Fruit fly (Drosophila melanogaster) whole organism, embryonic: Measurements from ENCODE around the gene CG43345.

ENCODE experiments used
- Blimp-1 ChIP-seq: fragments of 200-800 bp; sonication (Bioruptor generic); optimal IDR thresholded peaks from 3 replicates; lab custom pipeline; 2018; ENCODE audit warnings: missing biosample characterization, missing genetic modification characterization, mild to moderate bottlenecking, moderate library complexity, missing genetic modification reagents
- CG11085 ChIP-seq: fragments of 200-800 bp; sonication (Bioruptor generic); IDR thresholded peaks from 2 replicates; pipeline ENCODE4 v1.3.6; 2022; ENCODE audit warnings: missing biosample characterization, missing genetic modification characterization
- CG11695 ChIP-seq: fragments of 200-800 bp; sonication (Bioruptor generic); IDR thresholded peaks from 3 replicates; pipeline ENCODE4 v1.3.6; 2022; ENCODE audit warnings: missing biosample characterization, missing genetic modification characterization
- CG13123 ChIP-seq: fragments of 200-800 bp; sonication (Bioruptor generic); optimal IDR thresholded peaks from 2 replicates; lab custom pipeline; 2016; ENCODE audit warnings: missing biosample characterization, missing genetic modification characterization
- CG1529 ChIP-seq: fragments of 200-800 bp; sonication (Bioruptor generic); optimal IDR thresholded peaks from 3 replicates; lab custom pipeline; 2018; ENCODE audit warnings: missing biosample characterization, missing genetic modification characterization
- CG15601 ChIP-seq: fragments of 200-800 bp; sonication (Bioruptor generic); optimal IDR thresholded peaks from 3 replicates; lab custom pipeline; 2019; ENCODE audit warnings: missing biosample characterization, mild to moderate bottlenecking, missing genetic modification characterization, moderate library complexity
- CG16779 ChIP-seq: fragments of 200-800 bp; sonication (Bioruptor generic); IDR thresholded peaks from 2 replicates; pipeline ENCODE4 v1.3.6; 2022; ENCODE audit warnings: missing biosample characterization, missing genetic modification characterization
- CG17361 ChIP-seq: fragments of 200-800 bp; sonication (Bioruptor generic); IDR thresholded peaks from 3 replicates; pipeline ENCODE4 v1.3.6; 2022; ENCODE audit warnings: missing biosample characterization, missing genetic modification characterization
- CG18619 ChIP-seq: fragments of 200-800 bp; sonication (Bioruptor generic); optimal IDR thresholded peaks from 3 replicates; lab custom pipeline; 2017; ENCODE audit warnings: missing biosample characterization, mild to moderate bottlenecking, missing genetic modification characterization
- CG31365 ChIP-seq: fragments of 200-800 bp; sonication (Bioruptor generic); optimal IDR thresholded peaks from 2 replicates; lab custom pipeline; 2018; ENCODE audit warnings: missing biosample characterization, mild to moderate bottlenecking, missing genetic modification characterization
- CG34224 ChIP-seq: fragments of 200-800 bp; sonication (Bioruptor generic); IDR thresholded peaks from 3 replicates; pipeline ENCODE4 v1.3.6; 2022; ENCODE audit warnings: missing biosample characterization, missing genetic modification characterization; ENCODE audit not compliant: partially characterized antibody
- CG4360 ChIP-seq: fragments of 200-800 bp; sonication (Bioruptor generic); IDR thresholded peaks from 2 replicates; pipeline ENCODE4 v1.3.6; 2022; ENCODE audit warnings: missing biosample characterization, missing genetic modification characterization
- CG5180 ChIP-seq: fragments of 200-800 bp; sonication (Bioruptor generic); optimal IDR thresholded peaks from 3 replicates; lab custom pipeline; 2017; ENCODE audit warnings: missing biosample characterization, missing genetic modification characterization, mild to moderate bottlenecking, moderate library complexity, missing genetic modification reagents
- CG6254 ChIP-seq: fragments of 200-800 bp; sonication (Bioruptor generic); optimal IDR thresholded peaks from 3 replicates; lab custom pipeline; 2017; ENCODE audit warnings: mild to moderate bottlenecking, missing biosample characterization, missing genetic modification reagents, missing genetic modification characterization
- CG6765 ChIP-seq: fragments of 200-800 bp; sonication (Bioruptor generic); optimal IDR thresholded peaks from 3 replicates; lab custom pipeline; 2017; ENCODE audit warnings: missing biosample characterization, mild to moderate bottlenecking, missing genetic modification characterization
- CG7271 ChIP-seq: fragments of 200-800 bp; sonication (Bioruptor generic); optimal IDR thresholded peaks from 2 replicates; lab custom pipeline; 2018; ENCODE audit warnings: missing biosample characterization, mild to moderate bottlenecking, missing genetic modification characterization, moderate library complexity
- CG8388 ChIP-seq: fragments of 200-800 bp; sonication (Bioruptor generic); optimal IDR thresholded peaks from 2 replicates; lab custom pipeline; 2019; ENCODE audit warnings: missing biosample characterization, mild to moderate bottlenecking, missing genetic modification characterization, moderate library complexity
- CG8765 ChIP-seq: fragments of 200-800 bp; sonication (Bioruptor generic); IDR thresholded peaks from 2 replicates; pipeline ENCODE4 v1.3.6; 2022; ENCODE audit warnings: missing biosample characterization, missing genetic modification characterization
- CG9609 ChIP-seq: fragments of 200-800 bp; sonication (Bioruptor generic); optimal IDR thresholded peaks from 3 replicates; lab custom pipeline; 2016; ENCODE audit warnings: missing biosample characterization, missing genetic modification characterization
- Deaf1 ChIP-seq: fragments of 200-800 bp; optimal IDR thresholded peaks from 3 replicates; lab custom pipeline; 2019; ENCODE audit warnings: missing biosample characterization, mild to moderate bottlenecking, missing genetic modification characterization, moderate library complexity
- Dip2 ChIP-seq: fragments of 200-800 bp; sonication (Bioruptor generic); IDR thresholded peaks from 2 replicates; pipeline ENCODE4 v1.3.6; 2022; ENCODE audit warnings: missing biosample characterization, missing genetic modification characterization
- Doc3 ChIP-seq: fragments of 200-800 bp; sonication (Bioruptor generic); IDR thresholded peaks from 3 replicates; pipeline ENCODE4 v1.3.6; 2022; ENCODE audit warnings: missing biosample characterization, missing genetic modification characterization; ENCODE audit not compliant: partially characterized antibody
- E2f1 ChIP-seq: fragments of 200-800 bp; sonication (Bioruptor generic); IDR thresholded peaks from 2 replicates; pipeline ENCODE4 v1.3.6; 2022; ENCODE audit warnings: missing biosample characterization, missing genetic modification characterization
- HmgD ChIP-seq: fragments of 200-800 bp; sonication (Bioruptor generic); optimal IDR thresholded peaks from 3 replicates; lab custom pipeline; 2016; ENCODE audit warnings: missing biosample characterization, missing genetic modification characterization
- Hr78 ChIP-seq, 2 experiments: fragments of 200-800 bp in 1 of 2; fragments of >200 bp in 1 of 2; sonication (Bioruptor generic) in 1 of 2; optimal IDR thresholded peaks; 2 replicates each; lab custom pipeline; 2017 to 2019; ENCODE audit warnings: missing biosample characterization in 2 of 2, missing genetic modification characterization in 2 of 2, mild to moderate bottlenecking in 1 of 2, moderate library complexity in 1 of 2
- MTF-1 ChIP-seq: fragments of 200-800 bp; sonication (Bioruptor generic); optimal IDR thresholded peaks from 2 replicates; lab custom pipeline; 2018; ENCODE audit warnings: missing biosample characterization, mild to moderate bottlenecking, missing genetic modification characterization, borderline replicate concordance
- NC2β ChIP-seq: fragments of 200-800 bp; sonication (Bioruptor generic); optimal IDR thresholded peaks from 2 replicates; lab custom pipeline; 2016; ENCODE audit warnings: missing biosample characterization, missing genetic modification characterization
- Oli ChIP-seq: fragments of 200-800 bp; sonication (Bioruptor generic); optimal IDR thresholded peaks from 2 replicates; lab custom pipeline; 2018; ENCODE audit warnings: missing biosample characterization, mild to moderate bottlenecking, missing genetic modification characterization, moderate library complexity
- Sox102F ChIP-seq: fragments of 200-800 bp; sonication (Bioruptor generic); optimal IDR thresholded peaks from 2 replicates; lab custom pipeline; 2018; ENCODE audit warnings: missing biosample characterization, mild to moderate bottlenecking, missing genetic modification characterization, moderate library complexity
- aop ChIP-seq: fragments of 200-800 bp; sonication (Bioruptor generic); IDR thresholded peaks from 2 replicates; pipeline ENCODE4 v1.3.6; 2022; ENCODE audit warnings: missing biosample characterization, missing genetic modification characterization
- ato ChIP-seq: fragments of 200-800 bp; sonication (Bioruptor generic); IDR thresholded peaks from 2 replicates; pipeline ENCODE4 v1.3.6; 2022; ENCODE audit warnings: missing biosample characterization, missing genetic modification characterization; ENCODE audit not compliant: partially characterized antibody
- bowl ChIP-seq: fragments of 200-800 bp; sonication (Bioruptor generic); IDR thresholded peaks from 2 replicates; pipeline ENCODE4 v1.3.6; 2022; ENCODE audit warnings: missing biosample characterization, missing genetic modification characterization
- ci ChIP-seq: fragments of 200-800 bp; sonication (Bioruptor generic); IDR thresholded peaks from 3 replicates; pipeline ENCODE4 v1.3.6; 2022; ENCODE audit warnings: missing biosample characterization, missing genetic modification characterization
- dmrt99B ChIP-seq: fragments of 200-800 bp; sonication (Bioruptor generic); optimal IDR thresholded peaks from 2 replicates; lab custom pipeline; 2018; ENCODE audit warnings: missing biosample characterization, mild to moderate bottlenecking, missing genetic modification characterization, moderate library complexity
- en ChIP-seq: fragments of 200-800 bp; sonication (Bioruptor generic); optimal IDR thresholded peaks from 2 replicates; lab custom pipeline; 2016; ENCODE audit warnings: missing biosample characterization, missing genetic modification characterization
- fru ChIP-seq: fragments of >200 bp; optimal IDR thresholded peaks from 2 replicates; lab custom pipeline; 2017
- grau ChIP-seq: fragments of 200-800 bp; optimal IDR thresholded peaks from 3 replicates; lab custom pipeline; 2019; ENCODE audit warnings: missing biosample characterization, mild to moderate bottlenecking, missing genetic modification characterization, moderate library complexity
- gsb-n ChIP-seq: fragments of 200-800 bp; sonication (Bioruptor generic); optimal IDR thresholded peaks from 3 replicates; lab custom pipeline; 2018; ENCODE audit warnings: missing biosample characterization, mild to moderate bottlenecking, missing genetic modification characterization
- hth ChIP-seq: fragments of >200 bp; optimal IDR thresholded peaks from 2 replicates; lab custom pipeline; 2017; ENCODE audit warnings: inconsistent platforms
- jing ChIP-seq: fragments of 200-800 bp; sonication (Bioruptor generic); optimal IDR thresholded peaks from 2 replicates; lab custom pipeline; 2018; ENCODE audit warnings: missing biosample characterization, mild to moderate bottlenecking, missing genetic modification characterization
- klu ChIP-seq: fragments of 200-800 bp; sonication (Bioruptor generic); IDR thresholded peaks from 2 replicates; pipeline ENCODE4 v1.3.6; 2022; ENCODE audit warnings: missing biosample characterization, missing genetic modification characterization
- nmo ChIP-seq: fragments of 200-800 bp; sonication (Bioruptor generic); optimal IDR thresholded peaks from 2 replicates; lab custom pipeline; 2018; ENCODE audit warnings: missing biosample characterization, mild to moderate bottlenecking, missing genetic modification characterization, moderate library complexity
- otp ChIP-seq: fragments of 200-800 bp; sonication (Bioruptor generic); IDR thresholded peaks from 3 replicates; pipeline ENCODE4, ENCODE4 v1.3.6; 2022; ENCODE audit warnings: missing biosample characterization, missing genetic modification characterization
- pfk ChIP-seq: fragments of 200-800 bp; sonication (Bioruptor generic); optimal IDR thresholded peaks from 2 replicates; lab custom pipeline; 2018; ENCODE audit warnings: missing biosample characterization, mild to moderate bottlenecking, missing genetic modification characterization, moderate library complexity
- ro ChIP-seq: fragments of 200-800 bp; sonication (Bioruptor generic); IDR thresholded peaks from 2 replicates; pipeline ENCODE4 v1.3.6; 2022; ENCODE audit warnings: missing biosample characterization, missing genetic modification characterization
- row ChIP-seq: fragments of 200-800 bp; sonication (Bioruptor generic); IDR thresholded peaks from 3 replicates; pipeline ENCODE4 v1.3.6; 2022; ENCODE audit warnings: missing biosample characterization, missing genetic modification characterization
- scrt ChIP-seq: fragments of 200-800 bp; sonication (Bioruptor generic); optimal IDR thresholded peaks from 2 replicates; lab custom pipeline; 2018; ENCODE audit warnings: missing biosample characterization, mild to moderate bottlenecking, missing genetic modification characterization, moderate library complexity
- shn ChIP-seq: fragments of 200-800 bp; sonication (Bioruptor generic); optimal IDR thresholded peaks from 3 replicates; lab custom pipeline; 2016; ENCODE audit warnings: missing biosample characterization, missing genetic modification characterization
- sima ChIP-seq: fragments of 200-800 bp; sonication (Bioruptor generic); optimal IDR thresholded peaks from 2 replicates; lab custom pipeline; 2016; ENCODE audit warnings: missing biosample characterization, missing genetic modification characterization
- tio ChIP-seq: fragments of 200-800 bp; sonication (Bioruptor generic); optimal IDR thresholded peaks from 2 replicates; lab custom pipeline; 2017; ENCODE audit warnings: missing biosample characterization, missing genetic modification characterization, inconsistent platforms
- tx ChIP-seq: fragments of 200-800 bp; sonication (Bioruptor generic); optimal IDR thresholded peaks from 2 replicates; lab custom pipeline; 2016; ENCODE audit warnings: missing biosample characterization, missing genetic modification characterization

CG43345 gene

dm6 chr2L:21149053-21149452, 19.3 kb downstream of the CG43345 start (continued):
- TF ChIP-seq CG34224 (peak; percentile 80), scrt (GFP tag; lab: Kevin White, UChicago) (peak; percentile 20), CG7271 (no peak), dmrt99B (peak; percentile 63), klu (GFP tag; lab: Robert Waterston, UW) (no peak), aop (no peak; the same call in 1 of the 2 replicates), CG17361 (GFP tag; lab: Robert Waterston, UW) (peak; percentile 70), fru (no peak), Oli (no peak), HmgD (GFP tag; lab: Kevin White, UChicago) (no peak), CG6765 (GFP tag; lab: Kevin White, UChicago) (no peak), Deaf1 (tag; lab: Kevin White, UChicago) (no peak), CG8388 (GFP tag; lab: Kevin White, UChicago) (peak; percentile 45), Doc3 (peak; percentile 63; the same call in 2 of the 3 replicates), CG13123 (GFP tag; lab: Kevin White, UChicago) (peak; percentile 9), CG1529 (GFP tag; lab: Kevin White, UChicago) (no peak), Dip2 (GFP tag; lab: Robert Waterston, UW) (no peak), shn (no peak), E2f1 (GFP tag; lab: Robert Waterston, UW) (peak; percentile 60), CG4360 (GFP tag; lab: Robert Waterston, UW) (no peak), Sox102F (no peak), CG6254 (GFP tag; lab: Kevin White, UChicago) (peak; percentile 15), CG15601 (tag; lab: Kevin White, UChicago) (peak; percentile 29), ato (GFP tag; lab: Robert Waterston, UW) (peak; percentile 69), tio (peak; percentile 26), CG31365 (tag; lab: Kevin White, UChicago) (no peak), CG18619 (no peak), Hr78 (GFP tag; optimal IDR thresholded peaks at IDR 0.05; lab: Kevin White, UChicago) (no peak), row (GFP tag; lab: Robert Waterston, UW) (peak; percentile 74), grau (tag; lab: Kevin White, UChicago) (peak; percentile 63), gsb-n (peak; percentile 50), CG11085 (GFP tag; lab: Robert Waterston, UW) (no peak), nmo (peak; percentile 60), en (GFP tag; lab: Kevin White, UChicago) (no peak), jing (GFP tag; lab: Kevin White, UChicago) (no peak), CG9609 (GFP tag; lab: Kevin White, UChicago) (no peak), otp (0 out of 3 replicates have a peak, but pooled peaks have one; percentile 12), tx (GFP tag; lab: Kevin White, UChicago) (no peak), ci (GFP tag; lab: Robert Waterston, UW) (peak; percentile 77; the same call in 2 of the 3 replicates), sima (GFP tag; lab: Kevin White, UChicago) (no peak), ro (no peak), pfk (GFP tag; lab: Kevin White, UChicago) (no peak), CG16779 (GFP tag; lab: Robert Waterston, UW) (no peak), hth (no peak), bowl (GFP tag; lab: Robert Waterston, UW) (no peak), CG8765 (GFP tag; lab: Robert Waterston, UW) (no peak), CG11695 (GFP tag; lab: Robert Waterston, UW) (0 out of 3 replicates have a peak, but pooled peaks have one; percentile 44), CG5180 (GFP tag; lab: Kevin White, UChicago) (no peak), NC2β (GFP tag; lab: Kevin White, UChicago) (no peak), MTF-1 (GFP tag; lab: Kevin White, UChicago) (peak; percentile 12), Blimp-1 (GFP tag; lab: Kevin White, UChicago) (no peak)
